Fruit fly (Drosophila melanogaster) whole organism, pupa: ENCODE measurements around the gene Hydr2.

Source experiments
- CG15710 ChIP-seq: fragments of 200-800 bp; sonication (Bioruptor generic); optimal IDR thresholded peaks from 2 replicates; lab custom pipeline; 2018; ENCODE audit warnings: missing biosample characterization, mild to moderate bottlenecking, missing genetic modification characterization, moderate library complexity
- CG34367 ChIP-seq: fragments of 200-800 bp; sonication (Bioruptor generic); optimal IDR thresholded peaks from 2 replicates; lab custom pipeline; 2018; ENCODE audit warnings: missing biosample characterization, mild to moderate bottlenecking, missing genetic modification characterization
- CG9948 ChIP-seq: fragments of 200-800 bp; sonication (Bioruptor generic); optimal IDR thresholded peaks from 2 replicates; lab custom pipeline; 2018; ENCODE audit warnings: missing biosample characterization, mild to moderate bottlenecking, missing genetic modification characterization, moderate library complexity

dm6 chr2L:3120820-3121219, 42.6 kb upstream of the Hydr2 start:
- no peak for TF ChIP-seq CG9948 (tag; lab: Kevin White, UChicago)
- no peak for TF ChIP-seq CG34367
- no peak for TF ChIP-seq CG15710 (tag; lab: Kevin White, UChicago)
